Worm (Caenorhabditis elegans) whole organism, L4 larva: ENCODE results near the gene F23H12.5.
A peak's percentile ranks its signal among the peaks of the same experiment; 100 is the strongest.

Experiments used
- D1046.2 ChIP-seq: fragments of 200-800 bp; sonication (Bioruptor generic); IDR thresholded peaks from 2 replicates; pipeline ENCODE4 v1.3.6; 2022; ENCODE audit warnings: missing genetic modification characterization, missing compliant biosample characterization
- F44E2.7 ChIP-seq: fragments of 200-800 bp; sonication (Bioruptor generic); IDR thresholded peaks from 2 replicates; pipeline ENCODE4 v2.1.2; 2022; ENCODE audit warnings: missing genetic modification characterization, missing compliant biosample characterization
- T20F7.1 ChIP-seq: fragments of 200-800 bp; sonication (Bioruptor generic); optimal IDR thresholded peaks from 2 replicates; lab custom pipeline; 2018; ENCODE audit warnings: mild to moderate bottlenecking, missing genetic modification characterization, missing compliant biosample characterization
- T26A8.4 ChIP-seq: fragments of 200-800 bp; sonication (Bioruptor generic); IDR thresholded peaks from 2 replicates; pipeline ENCODE4 v1.3.6; 2022; ENCODE audit warnings: missing genetic modification characterization, missing compliant biosample characterization
- Y105C5A.15 ChIP-seq: fragments of 200-800 bp; sonication (Bioruptor generic); IDR thresholded peaks from 2 replicates; pipeline ENCODE4 v1.3.6; 2022; ENCODE audit warnings: missing genetic modification characterization, missing compliant biosample characterization
- Y48G9A.11 ChIP-seq: fragments of 200-800 bp; sonication (Bioruptor generic); IDR thresholded peaks from 2 replicates; pipeline ENCODE4 v1.3.6; 2022; ENCODE audit warnings: missing genetic modification reagents, missing genetic modification characterization, missing compliant biosample characterization
- aha-1 ChIP-seq: fragments of 150-350 bp; peaks from one replicate; lab custom pipeline; 2014; ENCODE audit warnings: missing biosample characterization, missing genetic modification characterization
- aly-2 ChIP-seq: sonication (generic microtip); optimal IDR thresholded peaks from 2 replicates; lab custom pipeline; 2018; ENCODE audit warnings: missing biosample characterization, missing genetic modification characterization
- ceh-32 ChIP-seq: sonication (generic microtip); optimal IDR thresholded peaks from 2 replicates; lab custom pipeline; 2016; ENCODE audit warnings: mild to moderate bottlenecking, missing genetic modification characterization, missing compliant biosample characterization; ENCODE audit not compliant: poor library complexity
- ces-1 ChIP-seq: fragments of 150-350 bp; sonication (generic microtip); optimal IDR thresholded peaks from 4 replicates; lab custom pipeline; 2014; ENCODE audit warnings: missing biosample characterization, missing genetic modification reagents, missing genetic modification characterization
- daf-16 ChIP-seq, 3 experiments: sonication (generic microtip); optimal IDR thresholded peaks; 2 replicates each; lab custom pipeline; 2016 to 2017; ENCODE audit warnings: missing genetic modification characterization in 3 of 3, missing genetic modification reagents in 3 of 3, mild to moderate bottlenecking in 2 of 3, missing compliant biosample characterization in 2 of 3, missing biosample characterization in 1 of 3, moderate library complexity in 1 of 3
- daf-19 ChIP-seq: fragments of 200-800 bp; sonication (Bioruptor generic); conservative IDR thresholded peaks from 2 replicates; pipeline ENCODE4 v1.3.6; 2022; ENCODE audit warnings: missing genetic modification characterization, missing compliant biosample characterization
- daf-8 ChIP-seq: fragments of 200-800 bp; sonication (Bioruptor generic); IDR thresholded peaks from 2 replicates; pipeline ENCODE4 v1.3.6; 2022; ENCODE audit warnings: missing genetic modification characterization, missing compliant biosample characterization
- dpl-1 ChIP-seq: fragments of 150-350 bp; optimal IDR thresholded peaks from 2 replicates; lab custom pipeline; 2014; ENCODE audit warnings: missing biosample characterization, missing genetic modification reagents, missing genetic modification characterization
- fos-1 ChIP-seq: fragments of 150-350 bp; optimal IDR thresholded peaks from 2 replicates; lab custom pipeline; 2014; ENCODE audit warnings: missing biosample characterization, missing genetic modification characterization
- hif-1 ChIP-seq, 2 experiments: sonication (generic microtip); optimal IDR thresholded peaks; 2 replicates each; lab custom pipeline; 2016 to 2017; ENCODE audit warnings: missing compliant biosample characterization in 2 of 2, missing genetic modification characterization in 2 of 2, missing genetic modification reagents in 2 of 2, missing genotype in 2 of 2, mild to moderate bottlenecking in 1 of 2
- hmg-1.1 ChIP-seq: fragments of 200-800 bp; sonication (Bioruptor generic); IDR thresholded peaks from 2 replicates; pipeline ENCODE4 v1.3.6; 2022; ENCODE audit warnings: missing genetic modification reagents, missing genetic modification characterization, missing compliant biosample characterization
- lim-7 ChIP-seq: fragments of 200-800 bp; sonication (Bioruptor generic); IDR thresholded peaks from 2 replicates; pipeline ENCODE4 v1.3.6; 2022; ENCODE audit warnings: missing genetic modification characterization, missing compliant biosample characterization
- lin-1 ChIP-seq: fragments of 200-800 bp; sonication (Bioruptor generic); IDR thresholded peaks from 2 replicates; pipeline ENCODE4 v1.3.6; 2022; ENCODE audit warnings: missing genetic modification reagents, missing genetic modification characterization, missing compliant biosample characterization
- lin-38 ChIP-seq: fragments of 200-800 bp; sonication (Bioruptor generic); IDR thresholded peaks from 2 replicates; pipeline ENCODE4 v1.3.6; 2022; ENCODE audit warnings: missing genetic modification reagents, missing genetic modification characterization, missing compliant biosample characterization
- lin-39 ChIP-seq: fragments of 150-350 bp; optimal IDR thresholded peaks from 2 replicates; lab custom pipeline; 2014; ENCODE audit warnings: missing biosample characterization, missing genetic modification reagents, missing genetic modification characterization
- lsy-2 ChIP-seq, 2 experiments: fragments of 150-350 bp in 1 of 2; sonication (generic microtip) in 1 of 2; optimal IDR thresholded peaks; 2 replicates each; lab custom pipeline; 2014 to 2017; ENCODE audit warnings: missing biosample characterization in 2 of 2, missing genetic modification characterization in 2 of 2
- madf-5 ChIP-seq, 2 experiments: fragments of 200-800 bp; sonication (Bioruptor generic); IDR thresholded peaks; 2 replicates each; pipeline ENCODE4 v1.3.6; 2022; ENCODE audit warnings: missing compliant biosample characterization in 2 of 2, missing genetic modification characterization in 2 of 2
- madf-9 ChIP-seq: fragments of 200-800 bp; sonication (Bioruptor generic); conservative IDR thresholded peaks from 2 replicates; pipeline ENCODE4 v1.3.6; 2022; ENCODE audit warnings: missing genetic modification reagents, missing genetic modification characterization, missing compliant biosample characterization
- mdt-29 ChIP-seq: fragments of 200-800 bp; sonication (Bioruptor generic); IDR thresholded peaks from 2 replicates; pipeline ENCODE4 v1.3.6; 2022; ENCODE audit warnings: missing genetic modification reagents, missing genetic modification characterization, missing compliant biosample characterization
- mxl-2 ChIP-seq: fragments of 200-800 bp; sonication (Bioruptor generic); conservative IDR thresholded peaks from 2 replicates; pipeline ENCODE4 v1.3.6; 2022; ENCODE audit warnings: missing genetic modification reagents, missing genetic modification characterization, missing compliant biosample characterization
- nhr-10 ChIP-seq: fragments of 150-350 bp; optimal IDR thresholded peaks from 2 replicates; lab custom pipeline; 2014; ENCODE audit warnings: missing biosample characterization, missing genetic modification characterization
- nhr-111 ChIP-seq: fragments of 200-800 bp; sonication (Bioruptor generic); optimal IDR thresholded peaks from 2 replicates; lab custom pipeline; 2018; ENCODE audit warnings: mild to moderate bottlenecking, missing genetic modification characterization, missing compliant biosample characterization
- nhr-237 ChIP-seq: sonication (generic microtip); optimal IDR thresholded peaks from 2 replicates; lab custom pipeline; 2017; ENCODE audit warnings: missing biosample characterization, missing genetic modification characterization
- nhr-25 ChIP-seq: sonication (generic microtip); optimal IDR thresholded peaks from 2 replicates; lab custom pipeline; 2017; ENCODE audit warnings: missing genetic modification characterization, mild to moderate bottlenecking, missing compliant biosample characterization, antibody characterized with exemption, moderate library complexity, borderline replicate concordance; ENCODE audit not compliant: insufficient read depth
- nhr-41 ChIP-seq: fragments of 200-800 bp; sonication (Bioruptor generic); IDR thresholded peaks from 2 replicates; pipeline ENCODE4 v1.3.6; 2022; ENCODE audit warnings: missing genetic modification reagents, missing genetic modification characterization, missing compliant biosample characterization
- nhr-48 ChIP-seq: sonication (generic microtip); optimal IDR thresholded peaks from 2 replicates; lab custom pipeline; 2016; ENCODE audit warnings: mild to moderate bottlenecking, missing genetic modification characterization, missing compliant biosample characterization
- nhr-6 ChIP-seq: fragments of 150-350 bp; optimal IDR thresholded peaks from 2 replicates; lab custom pipeline; 2014; ENCODE audit warnings: missing biosample characterization, missing genetic modification characterization
- nhr-76 ChIP-seq: fragments of 150-350 bp; optimal IDR thresholded peaks from 2 replicates; lab custom pipeline; 2014; ENCODE audit warnings: missing biosample characterization, missing genetic modification characterization
- sdz-12 ChIP-seq: fragments of 200-800 bp; sonication (Bioruptor generic); optimal IDR thresholded peaks from 2 replicates; lab custom pipeline; 2018; ENCODE audit warnings: mild to moderate bottlenecking, missing genetic modification characterization, missing compliant biosample characterization
- set-16 ChIP-seq: fragments of 200-800 bp; sonication (Bioruptor generic); IDR thresholded peaks from 2 replicates; pipeline ENCODE4 v1.3.6; 2022; ENCODE audit warnings: missing genetic modification reagents, missing genetic modification characterization, missing compliant biosample characterization
- snpc-4 ChIP-seq: fragments of 150-350 bp; optimal IDR thresholded peaks from 2 replicates; lab custom pipeline; 2014; ENCODE audit warnings: missing biosample characterization, missing genetic modification characterization
- spr-1 ChIP-seq: sonication (generic microtip); optimal IDR thresholded peaks from 2 replicates; lab custom pipeline; 2016; ENCODE audit warnings: mild to moderate bottlenecking, missing genetic modification characterization, missing compliant biosample characterization
- tra-1 ChIP-seq: fragments of 200-800 bp; sonication (Bioruptor generic); IDR thresholded peaks from 2 replicates; pipeline ENCODE4 v1.3.6; 2022; ENCODE audit warnings: missing genetic modification reagents, missing genetic modification characterization, missing compliant biosample characterization
- unc-62 ChIP-seq, 3 experiments: fragments of 150-350 bp in 1 of 3; sonication (generic microtip); optimal IDR thresholded peaks in 2 of 3; peaks in 1 of 3; 1 replicate in 1 of 3; 2 replicates in 2 of 3; lab custom pipeline; 2014 to 2017; ENCODE audit warnings: missing biosample characterization in 3 of 3, missing genetic modification characterization in 3 of 3, missing genetic modification reagents in 3 of 3, missing genotype in 1 of 3
- vab-7 ChIP-seq: fragments of 200-800 bp; sonication (Bioruptor generic); IDR thresholded peaks from 2 replicates; pipeline ENCODE4 v1.3.6; 2022; ENCODE audit warnings: missing genetic modification reagents, missing genetic modification characterization, missing compliant biosample characterization
- ztf-11 ChIP-seq: fragments of 150-350 bp; optimal IDR thresholded peaks from 2 replicates; lab custom pipeline; 2014; ENCODE audit warnings: missing biosample characterization, missing genetic modification characterization
- ztf-7 ChIP-seq: fragments of 150-350 bp; optimal IDR thresholded peaks from 2 replicates; lab custom pipeline; 2014; ENCODE audit warnings: missing biosample characterization, missing genetic modification characterization

F23H12.5 gene

ce11 chrV:12404544-12404943 lies 46.1 kb downstream of the F23H12.5 start, which contains the start of gene K01D12.9:
Gene K01D12.9 (minus strand): TSS chrV:12404644.
- TF ChIP-seq daf-8 (GFP tag; lab: Robert Waterston, UW): no peak
- TF ChIP-seq nhr-48 (tag; lab: Kevin White, UChicago): peak; percentile 2
- TF ChIP-seq, all 104 proteins: peak for 1

- no peak for TF ChIP-seq dpl-1
- no peak for TF ChIP-seq hif-1 (tag; optimal IDR thresholded peaks at IDR 0.05; lab: Kevin White, UChicago)
- TF ChIP-seq D1046.2 (GFP tag; lab: Robert Waterston, UW): no peak
These were observed 47.5 kb downstream of the F23H12.5 start, which contains the start of gene K01D12.10 for ce11 chrV:12405929-12406328. Gene K01D12.10 (plus strand): TSS chrV:12406229.

DNA sequence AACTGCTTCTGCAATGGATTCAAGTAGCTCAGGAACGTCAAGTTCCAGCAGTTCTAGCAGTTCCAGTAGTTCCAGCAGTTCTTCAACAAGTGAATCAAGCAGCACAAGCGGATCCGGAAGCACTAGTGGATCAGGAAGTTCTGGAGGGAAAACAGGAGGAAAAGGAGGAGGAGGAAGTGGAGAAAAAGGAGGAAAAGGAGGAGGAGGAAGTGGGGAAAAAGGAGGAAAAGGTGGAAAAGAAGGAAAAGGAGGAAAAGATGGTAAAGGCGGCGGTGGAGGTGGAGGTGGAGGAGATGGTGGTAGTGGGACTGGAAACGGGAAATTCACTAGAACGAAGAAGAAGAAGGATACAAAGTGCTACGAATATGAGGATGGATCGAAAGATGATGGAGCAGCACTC lies 48.1 kb downstream of the F23H12.5 start:
- TF ChIP-seq madf-5 (GFP tag; IDR thresholded peaks at IDR 0.05; lab: Robert Waterston, UW) (no peak), hmg-1.1 (no peak), nhr-76 (tag; lab: Kevin White, UChicago) (no peak), T26A8.4 (no peak), nhr-237 (no peak), lin-38 (no peak), snpc-4 (no peak), ztf-7 (tag; lab: Kevin White, UChicago) (no peak), mdt-29 (GFP tag; lab: Robert Waterston, UW) (no peak), sdz-12 (GFP tag; lab: Kevin White, UChicago) (no peak), nhr-111 (GFP tag; lab: Kevin White, UChicago) (no peak), set-16 (peak; percentile 78; the same call in 1 of the 2 replicates), mxl-2 (no peak), unc-62 (GFP tag; optimal IDR thresholded peaks at IDR 0.05 in 1 of 2; lab: Kevin White, UChicago) (peak in 1 of 2 experiments; percentile 82), unc-62 (tag; optimal IDR thresholded peaks at IDR 0.05; lab: Kevin White, UChicago) (no peak), Y105C5A.15 (GFP tag; lab: Robert Waterston, UW) (0 out of 2 replicates have a peak, but pooled peaks have one; percentile 36), dpl-1 (no peak), tra-1 (GFP tag; lab: Robert Waterston, UW) (no peak), daf-8 (GFP tag; lab: Robert Waterston, UW) (no peak), lin-1 (GFP tag; lab: Robert Waterston, UW) (no peak)
- TF ChIP-seq, all 104 proteins: peak for 3

DNA sequence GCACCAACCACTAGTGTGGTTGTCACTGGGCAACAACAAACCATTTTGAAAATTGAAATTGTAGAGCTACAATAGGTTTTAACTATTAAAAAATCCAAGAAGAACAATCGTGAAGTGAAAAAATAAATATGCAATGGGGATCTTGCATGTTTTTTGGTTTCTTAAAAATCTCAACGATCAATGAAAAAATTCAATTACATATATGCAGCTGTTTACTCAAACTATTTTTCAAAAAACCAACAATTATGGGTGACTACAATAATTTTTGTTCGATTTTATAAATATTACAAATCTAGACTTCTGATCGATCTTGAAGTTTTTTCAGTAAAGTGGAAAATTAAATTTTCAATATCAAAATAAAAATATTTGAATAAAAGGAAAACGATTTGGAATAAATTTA lies 50.1 kb downstream of the F23H12.5 start, which contains the start of gene cdr-4:
cdr-4 (minus strand) TSS at position 101 of the 400 bp plus-strand sequence.
- no peak for TF ChIP-seq nhr-41 (GFP tag; lab: Robert Waterston, UW)
- TF ChIP-seq madf-9 (GFP tag; lab: Robert Waterston, UW): no peak
- no peak for TF ChIP-seq daf-19 (GFP tag; lab: Robert Waterston, UW)
- no peak for TF ChIP-seq aha-1 (tag; lab: Kevin White, UChicago)
- no peak for TF ChIP-seq ztf-11 (tag; lab: Kevin White, UChicago)
- TF ChIP-seq fos-1 (tag; lab: Kevin White, UChicago): no peak
- no peak for TF ChIP-seq ces-1 (GFP tag; lab: Kevin White, UChicago)
- TF ChIP-seq nhr-76 (tag; lab: Kevin White, UChicago): no peak
- no peak for TF ChIP-seq lin-39 (tag; lab: Kevin White, UChicago)
- no peak for TF ChIP-seq lim-7 (GFP tag; lab: Robert Waterston, UW)
- TF ChIP-seq vab-7 (GFP tag; lab: Robert Waterston, UW): no peak
- TF ChIP-seq, all 104 proteins: peak for 0

DNA sequence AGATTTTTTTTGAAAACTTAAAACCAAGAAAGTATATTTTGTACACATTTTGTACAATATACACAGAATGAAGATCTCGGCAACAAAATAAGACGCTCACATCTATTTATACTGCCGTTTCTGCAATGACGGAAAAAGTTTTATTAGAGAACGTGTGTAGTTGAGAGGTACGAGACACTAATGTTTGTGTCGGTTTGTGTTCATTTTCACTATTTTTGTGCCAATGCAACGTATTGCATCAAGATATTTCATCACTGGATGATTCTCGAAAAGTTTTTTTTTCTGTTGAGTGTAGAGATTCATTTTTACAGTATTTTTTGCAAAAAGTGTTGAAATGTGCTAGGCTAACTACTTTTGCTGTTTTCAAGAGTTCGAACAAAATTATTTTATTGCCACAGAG lies 50.5 kb downstream of the F23H12.5 start:
- TF ChIP-seq daf-16 (GFP tag; optimal IDR thresholded peaks at IDR 0.05; lab: Kevin White, UChicago) (peak in 1 of 2 experiments; percentile 21), daf-16 (tag; optimal IDR thresholded peaks at IDR 0.05; lab: Kevin White, UChicago) (peak; percentile 11), spr-1 (tag; lab: Kevin White, UChicago) (no peak), nhr-25 (tag; lab: Kevin White, UChicago) (no peak), nhr-41 (GFP tag; lab: Robert Waterston, UW) (no peak), ceh-32 (no peak), Y48G9A.11 (no peak), nhr-10 (no peak), F44E2.7 (GFP tag; lab: Robert Waterston, UW) (no peak), tra-1 (GFP tag; lab: Robert Waterston, UW) (no peak), madf-5 (GFP tag; IDR thresholded peaks at IDR 0.05; lab: Robert Waterston, UW) (no peak), daf-19 (GFP tag; lab: Robert Waterston, UW) (no peak), aly-2 (no peak), nhr-6 (tag; lab: Kevin White, UChicago) (peak; percentile 26), hmg-1.1 (no peak), lsy-2 (tag; optimal IDR thresholded peaks at IDR 0.05; lab: Kevin White, UChicago) (peak in 1 of 2 experiments; percentile 33), T20F7.1 (peak; percentile 29), fos-1 (tag; lab: Kevin White, UChicago) (no peak)
